Worm (Caenorhabditis elegans) whole organism, mixed stage, embryonic: ENCODE data around the gene T05A7.7.

ENCODE experiments used
- elt-1 ChIP-seq: sonication (generic microtip); optimal IDR thresholded peaks from 2 replicates; lab custom pipeline; 2017; ENCODE audit warnings: missing genetic modification characterization, mild to moderate bottlenecking, missing compliant biosample characterization, antibody characterized with exemption, moderate library complexity, borderline replicate concordance; ENCODE audit not compliant: insufficient read depth
- elt-3 ChIP-seq: fragments of 150-350 bp; optimal IDR thresholded peaks from 2 replicates; lab custom pipeline; 2014; ENCODE audit warnings: missing biosample characterization, missing genetic modification characterization
- lin-32 ChIP-seq: fragments of 200-800 bp; sonication (Bioruptor generic); optimal IDR thresholded peaks from 2 replicates; lab custom pipeline; 2018; ENCODE audit warnings: mild to moderate bottlenecking, missing genetic modification characterization, missing compliant biosample characterization
- mab-5 ChIP-seq: fragments of 150-350 bp; optimal IDR thresholded peaks from 2 replicates; lab custom pipeline; 2014; ENCODE audit warnings: missing biosample characterization, missing genetic modification characterization
- nhr-76 ChIP-seq: sonication (generic microtip); optimal IDR thresholded peaks from 2 replicates; lab custom pipeline; 2017; ENCODE audit warnings: missing biosample characterization, missing genetic modification characterization
- tbx-8 ChIP-seq: fragments of 200-800 bp; sonication (Bioruptor generic); optimal IDR thresholded peaks from 2 replicates; lab custom pipeline; 2018; ENCODE audit warnings: mild to moderate bottlenecking, missing genetic modification characterization, moderate library complexity, missing compliant biosample characterization

DNA sequence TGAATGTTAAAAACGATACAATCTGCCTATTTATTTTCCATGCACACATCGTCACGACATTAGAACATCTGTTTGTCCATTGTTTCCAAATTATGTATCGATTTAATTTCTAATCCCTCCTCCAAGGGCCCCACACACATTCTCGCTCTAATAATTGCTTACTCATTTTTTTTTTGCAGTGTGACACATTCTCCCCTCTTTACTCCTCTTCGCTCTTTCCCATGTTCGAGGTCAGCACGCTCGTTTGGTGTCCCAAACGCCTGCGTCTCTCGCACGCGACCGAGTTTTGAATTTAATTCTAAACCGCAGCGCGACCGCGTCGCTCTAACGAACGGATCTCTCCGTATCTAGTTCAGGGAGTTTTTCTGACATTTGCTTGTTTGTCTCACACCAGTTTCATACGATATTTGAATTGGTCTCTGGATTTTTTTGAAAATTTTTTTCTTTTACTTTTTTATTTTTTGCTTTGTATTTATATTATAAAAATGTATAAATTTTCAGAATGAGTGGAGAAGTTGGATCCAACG, 8.6 kb downstream of the T05A7.7 start, which contains the start of the genes clec-140 and hmg-11:
- TF ChIP-seq tbx-8 (GFP tag; lab: Kevin White, UChicago) = no peak
- TF ChIP-seq elt-3 (tag; lab: Kevin White, UChicago) = no peak
- peak; percentile 59 for TF ChIP-seq lin-32
- no peak for TF ChIP-seq nhr-76
- TF ChIP-seq elt-1 (tag; lab: Kevin White, UChicago) = no peak
- no peak for TF ChIP-seq mab-5 (tag; lab: Kevin White, UChicago)
